Fruit fly (Drosophila melanogaster): Measurements from ENCODE around the gene Itpr.
A peak's percentile ranks its signal among the peaks of the same experiment; 100 is the strongest.

The Itpr gene

DNA sequence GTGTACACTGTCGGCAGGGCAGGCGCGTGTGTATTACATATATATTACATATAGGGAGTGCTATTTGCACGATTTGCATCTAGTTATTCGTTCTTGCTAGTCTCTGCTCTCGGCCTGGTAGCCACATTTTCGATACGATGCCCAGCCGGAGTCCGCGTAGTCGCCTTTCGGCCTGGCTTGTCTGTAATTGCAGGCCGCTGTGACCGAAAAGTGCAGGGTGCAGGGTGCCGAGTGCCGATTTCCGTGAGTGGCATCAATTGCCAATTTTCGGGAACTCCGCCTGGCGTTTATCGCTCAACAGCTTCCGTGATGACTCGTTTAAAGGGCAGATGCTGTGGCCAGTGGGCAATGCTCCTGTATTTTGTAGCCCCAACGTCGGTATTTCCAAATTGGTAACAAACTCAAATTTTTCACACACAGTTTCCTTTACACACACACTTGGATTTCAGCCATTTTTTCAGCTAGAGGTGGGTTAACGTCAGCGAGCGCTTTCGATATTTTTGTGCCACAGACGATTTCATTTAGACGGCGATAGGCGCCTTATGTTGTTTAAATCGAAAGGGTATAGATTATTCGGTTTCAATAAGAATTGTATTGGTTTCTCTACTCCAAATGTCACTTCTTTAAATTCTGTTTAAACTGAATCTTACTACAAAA is 71.1 kb downstream of the Itpr start, which contains the start of gene CG2926 (continued):
- TF ChIP-seq psq (GFP tag; optimal IDR thresholded peaks at IDR 0.05) (no peak), CG3726 (GFP tag; IDR thresholded peaks at IDR 0.05) (no peak), CG9727 (GFP tag; optimal IDR thresholded peaks at IDR 0.05) (no peak), tio (GFP tag; optimal IDR thresholded peaks at IDR 0.05) (no peak), al (GFP tag; IDR thresholded peaks at IDR 0.05) (peak; percentile 37; the same call in 1 of the 2 replicates), dan (GFP tag; IDR thresholded peaks at IDR 0.05) (no peak), p53 (GFP tag; optimal IDR thresholded peaks at IDR 0.05) (no peak), C15 (GFP tag; IDR thresholded peaks at IDR 0.05) (no peak), gcm (GFP tag; optimal IDR thresholded peaks at IDR 0.05) (no peak), CG8944 (GFP tag; optimal IDR thresholded peaks at IDR 0.05) (peak; percentile 9), Rfx (GFP tag; IDR thresholded peaks at IDR 0.05) (peak; percentile 78), prd (optimal IDR thresholded peaks at IDR 0.05) (no peak), prd (GFP tag; IDR thresholded peaks at IDR 0.05) (peak; percentile 31; the same call in 1 of the 3 replicates), Xbp1 (GFP tag; optimal IDR thresholded peaks at IDR 0.05) (no peak), nerfin-1 (tag; optimal IDR thresholded peaks at IDR 0.05) (no peak), CG16815 (GFP tag; optimal IDR thresholded peaks at IDR 0.05) (no peak), CG13123 (GFP tag; optimal IDR thresholded peaks at IDR 0.05) (no peak), CG12155 (GFP tag; optimal IDR thresholded peaks at IDR 0.05) (peak; percentile 66), CG18619 (GFP tag; optimal IDR thresholded peaks at IDR 0.05) (no peak), CG3407 (GFP tag; optimal IDR thresholded peaks at IDR 0.05) (no peak), wor (GFP tag; IDR thresholded peaks at IDR 0.05) (no peak), CG10979 (tag; optimal IDR thresholded peaks at IDR 0.05) (no peak), CG18262 (tag; optimal IDR thresholded peaks at IDR 0.05) (no peak), hb (GFP tag; IDR thresholded peaks at IDR 0.05; ENCODE audit: partially characterized antibody) (peak; percentile 84), CG34422 (GFP tag; IDR thresholded peaks at IDR 0.05) (peak; percentile 82; the same call in 2 of the 3 replicates), Dek (tag; optimal IDR thresholded peaks at IDR 0.05) (no peak), ssp (GFP tag; IDR thresholded peaks at IDR 0.05) (peak; percentile 56), CG7963 (GFP tag; IDR thresholded peaks at IDR 0.05; ENCODE audit: partially characterized antibody) (peak; percentile 88), zen (tag; optimal IDR thresholded peaks at IDR 0.05) (no peak), gsb (GFP tag; IDR thresholded peaks at IDR 0.05) (0 out of 2 replicates have a peak, but pooled peaks have one; percentile 5), Optix (GFP tag; IDR thresholded peaks at IDR 0.05) (0 out of 3 replicates have a peak, but pooled peaks have one; percentile 20), en (GFP tag; optimal IDR thresholded peaks at IDR 0.05) (no peak), Max (GFP tag; optimal IDR thresholded peaks at IDR 0.05) (no peak), nmo (GFP tag; optimal IDR thresholded peaks at IDR 0.05) (peak; percentile 37), phol (tag; optimal IDR thresholded peaks at IDR 0.05) (peak; percentile 97), CG10959 (GFP tag; IDR thresholded peaks at IDR 0.05) (no peak), CG7357 (GFP tag; IDR thresholded peaks at IDR 0.05) (no peak), dmrt99B (tag; optimal IDR thresholded peaks at IDR 0.05) (no peak), hth (optimal IDR thresholded peaks at IDR 0.05) (no peak), CG30020 (tag; optimal IDR thresholded peaks at IDR 0.05) (peak; percentile 81), CG6654 (GFP tag; optimal IDR thresholded peaks at IDR 0.05) (no peak), zfh2 (GFP tag; optimal IDR thresholded peaks at IDR 0.05) (peak; percentile 44), nerfin-2 (GFP tag; IDR thresholded peaks at IDR 0.05; ENCODE audit: partially characterized antibody) (peak; percentile 59), Jarid2 (GFP tag; optimal IDR thresholded peaks at IDR 0.05) (no peak), sim (GFP tag; IDR thresholded peaks at IDR 0.05) (no peak), Dip3 (GFP tag; optimal IDR thresholded peaks at IDR 0.05) (no peak), CG10543 (GFP tag; optimal IDR thresholded peaks at IDR 0.05) (no peak), CG32532 (GFP tag; IDR thresholded peaks at IDR 0.05) (peak; percentile 64), BEAF-32 (GFP tag; optimal IDR thresholded peaks at IDR 0.05) (peak; percentile 87), D19B (GFP tag; optimal IDR thresholded peaks at IDR 0.05) (no peak), danr (GFP tag; IDR thresholded peaks at IDR 0.05) (no peak)
